Worm (Caenorhabditis elegans): ENCODE results near the gene C49C3.8.

- no peak for TF ChIP-seq F37D6.2 (tag; optimal IDR thresholded peaks at IDR 0.05)
- no peak for TF ChIP-seq Y5F2A.4 (GFP tag; optimal IDR thresholded peaks at IDR 0.05)
- TF ChIP-seq dpl-1 (GFP tag; optimal IDR thresholded peaks at IDR 0.05), result no peak
- no peak for TF ChIP-seq skn-1 (tag; optimal IDR thresholded peaks at IDR 0.05)
- no peak for TF ChIP-seq sdz-12 (GFP tag; optimal IDR thresholded peaks at IDR 0.05)
- TF ChIP-seq ztf-11 (tag; optimal IDR thresholded peaks at IDR 0.05), result no peak
- TF ChIP-seq tra-1 (GFP tag; IDR thresholded peaks at IDR 0.05), result no peak
- no peak for TF ChIP-seq ceh-82 (tag; optimal IDR thresholded peaks at IDR 0.05)
- no peak for TF ChIP-seq mdl-1 (tag; optimal IDR thresholded peaks at IDR 0.05)
- no peak for TF ChIP-seq unc-62 (GFP tag; optimal IDR thresholded peaks at IDR 0.05 in 1 of 2)
- TF ChIP-seq unc-62 (tag; optimal IDR thresholded peaks at IDR 0.05), result no peak
- TF ChIP-seq pha-4 (GFP tag; IDR thresholded peaks at IDR 0.05), result no peak
- TF ChIP-seq pha-4 (tag; optimal IDR thresholded peaks at IDR 0.05), result no peak
These were observed 18.6 kb upstream of the C49C3.8 start, which contains the start of gene C49C3.20 for ce11 chrIV:17316398-17316797.
